Worm (Caenorhabditis elegans): ENCODE data around the gene VW02B12L.2.

The VW02B12L.2 gene

DNA sequence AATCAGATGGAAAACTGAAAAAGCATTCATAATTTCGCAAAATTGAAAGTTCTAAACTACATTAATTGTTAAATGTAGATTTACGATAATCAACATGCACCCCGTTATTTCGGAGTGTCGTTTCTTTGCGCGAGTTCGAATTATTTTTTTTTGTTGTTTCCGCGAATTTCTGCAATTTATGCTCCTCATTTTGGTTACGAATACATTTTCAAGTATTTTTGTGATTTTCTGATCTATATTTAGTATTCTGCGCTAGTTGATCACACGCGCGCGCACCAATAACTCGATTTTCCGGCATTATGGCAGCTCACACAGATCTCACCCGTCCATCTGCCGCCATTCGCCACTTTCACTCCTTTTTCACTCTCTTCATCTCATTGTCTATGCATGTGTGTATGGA is at the start of gene VW02B12L.2:
VW02B12L.2 (minus strand) TSS at position 65 of the 400 bp plus-strand sequence.
- TF ChIP-seq lin-35 (GFP tag; optimal IDR thresholded peaks at IDR 0.05): peak in 1 of 3 experiments; percentile 36
- peak; percentile 21 for TF ChIP-seq attf-5 (GFP tag; optimal IDR thresholded peaks at IDR 0.05)
- TF ChIP-seq F33H1.4 (GFP tag; IDR thresholded peaks at IDR 0.05): peak; percentile 26
- TF ChIP-seq ceh-91 (GFP tag; IDR thresholded peaks at IDR 0.05): peak; percentile 16; the same call in 1 of the 2 replicates
- no peak for TF ChIP-seq chd-7 (tag; optimal IDR thresholded peaks at IDR 0.05)
- TF ChIP-seq attf-3 (GFP tag; conservative IDR thresholded peaks at IDR 0.05): peak; percentile 89
- no peak for TF ChIP-seq nhr-179 (tag; optimal IDR thresholded peaks at IDR 0.05)
- TF ChIP-seq him-1 (tag; optimal IDR thresholded peaks at IDR 0.05): no peak
- TF ChIP-seq hmg-1.2 (GFP tag; IDR thresholded peaks at IDR 0.05): 0 out of 2 replicates have a peak, but pooled peaks have one; percentile 4
- TF ChIP-seq madf-6 (GFP tag; IDR thresholded peaks at IDR 0.05): peak; percentile 80
- TF ChIP-seq lsl-1 (GFP tag; optimal IDR thresholded peaks at IDR 0.05): peak; percentile 16
- TF ChIP-seq efl-1 (GFP tag; optimal IDR thresholded peaks at IDR 0.05): peak; percentile 73
- 0 out of 2 replicates have a peak, but pooled peaks have one; percentile 40 for TF ChIP-seq madf-3 (GFP tag; IDR thresholded peaks at IDR 0.05)
- peak; percentile 38 for TF ChIP-seq dpl-1 (GFP tag; optimal IDR thresholded peaks at IDR 0.05)

DNA sequence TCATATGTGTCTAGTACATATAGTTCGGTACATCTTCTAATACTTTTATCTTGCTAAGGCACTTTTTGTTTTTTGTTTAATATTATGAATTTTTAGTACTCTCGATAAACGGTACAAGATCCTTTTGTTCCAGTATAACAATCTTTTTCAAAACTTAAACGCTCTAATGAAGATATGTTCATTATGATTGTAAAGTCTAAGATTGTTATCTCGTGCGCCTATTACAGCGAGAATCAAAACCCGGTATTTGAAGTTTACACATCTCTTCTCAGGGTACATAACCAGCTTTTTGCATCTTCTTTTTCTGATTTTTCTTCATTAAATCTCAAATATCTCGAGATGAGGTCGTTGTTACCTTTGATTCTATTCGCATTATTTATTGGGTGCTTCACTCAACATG is 47.9 kb upstream of the VW02B12L.2 start, which contains the start of gene B0334.13:
B0334.13 (plus strand) TSS at position 301 of the 400 bp plus-strand sequence.
- TF ChIP-seq madf-3 (GFP tag; IDR thresholded peaks at IDR 0.05): no peak
- no peak for TF ChIP-seq nhr-179 (tag; optimal IDR thresholded peaks at IDR 0.05)
- no peak for TF ChIP-seq nhr-80 (tag; optimal IDR thresholded peaks at IDR 0.05)
- no peak for TF ChIP-seq ztf-6 (GFP tag; IDR thresholded peaks at IDR 0.05)
- TF ChIP-seq F22D6.2 (tag; optimal IDR thresholded peaks at IDR 0.05): no peak
- no peak for TF ChIP-seq hlh-26 (GFP tag; conservative IDR thresholded peaks at IDR 0.05)
- TF ChIP-seq ama-1 (optimal IDR thresholded peaks at IDR 0.05): no peak
- TF ChIP-seq ama-1 (GFP tag; optimal IDR thresholded peaks at IDR 0.05): no peak
- TF ChIP-seq T26A5.8 (tag; optimal IDR thresholded peaks at IDR 0.05): no peak
- TF ChIP-seq Y79H2A.3 (GFP tag; conservative IDR thresholded peaks at IDR 0.05): no peak
- no peak for TF ChIP-seq B0019.2 (GFP tag; conservative IDR thresholded peaks at IDR 0.05)
- TF ChIP-seq Y53G8AR.9 (GFP tag; conservative IDR thresholded peaks at IDR 0.05): no peak
- no peak for TF ChIP-seq rcor-1 (GFP tag; IDR thresholded peaks at IDR 0.05)
- no peak for TF ChIP-seq Y95B8A.8 (GFP tag; IDR thresholded peaks at IDR 0.05)
- TF ChIP-seq lsy-27 (tag; optimal IDR thresholded peaks at IDR 0.05; ENCODE audit: borderline replicate concordance, insufficient read depth): no peak
- no peak for TF ChIP-seq sea-2 (GFP tag; IDR thresholded peaks at IDR 0.05)
- no peak for TF ChIP-seq tbx-9 (tag; optimal IDR thresholded peaks at IDR 0.05; ENCODE audit: borderline replicate concordance)
- no peak for TF ChIP-seq akir-1 (GFP tag; optimal IDR thresholded peaks at IDR 0.05)
- no peak for TF ChIP-seq K11D2.4 (GFP tag; IDR thresholded peaks at IDR 0.05)
- no peak for TF ChIP-seq attf-6 (GFP tag; IDR thresholded peaks at IDR 0.05)
- no peak for TF ChIP-seq somi-1 (GFP tag; optimal IDR thresholded peaks at IDR 0.05)

DNA sequence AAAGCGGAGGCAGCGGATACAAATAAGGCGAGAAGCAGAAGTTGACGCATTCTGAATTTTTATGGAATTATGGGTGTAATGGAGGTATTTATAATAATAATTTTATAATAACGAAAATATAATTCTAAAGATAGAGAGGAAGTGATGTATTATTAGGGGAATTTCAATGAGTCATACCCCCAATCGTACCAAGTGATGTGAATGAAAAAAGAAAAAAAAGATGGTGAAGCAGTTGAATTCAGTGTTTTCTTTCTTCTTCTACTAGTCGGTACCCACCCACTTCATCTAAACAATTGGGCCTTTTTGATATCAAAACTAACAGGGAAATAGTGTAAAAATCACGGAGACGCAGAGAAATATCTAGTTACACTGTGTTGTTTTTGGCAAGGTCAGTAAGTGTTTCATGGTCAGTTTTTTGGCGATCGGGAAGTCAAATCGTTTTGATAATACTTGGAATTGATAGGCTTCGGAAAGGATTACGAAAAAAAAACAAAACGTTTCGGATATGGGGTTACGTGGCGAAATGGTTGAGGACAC is 46.6 kb upstream of the VW02B12L.2 start, which contains the start of gene ttr-18:
ttr-18 (minus strand) TSS at position 51 of the 537 bp plus-strand sequence.
- TF ChIP-seq hmg-1.2 (GFP tag; IDR thresholded peaks at IDR 0.05) (peak; percentile 47; the same call in 1 of the 2 replicates), ekl-4 (GFP tag; IDR thresholded peaks at IDR 0.05) (no peak)

DNA sequence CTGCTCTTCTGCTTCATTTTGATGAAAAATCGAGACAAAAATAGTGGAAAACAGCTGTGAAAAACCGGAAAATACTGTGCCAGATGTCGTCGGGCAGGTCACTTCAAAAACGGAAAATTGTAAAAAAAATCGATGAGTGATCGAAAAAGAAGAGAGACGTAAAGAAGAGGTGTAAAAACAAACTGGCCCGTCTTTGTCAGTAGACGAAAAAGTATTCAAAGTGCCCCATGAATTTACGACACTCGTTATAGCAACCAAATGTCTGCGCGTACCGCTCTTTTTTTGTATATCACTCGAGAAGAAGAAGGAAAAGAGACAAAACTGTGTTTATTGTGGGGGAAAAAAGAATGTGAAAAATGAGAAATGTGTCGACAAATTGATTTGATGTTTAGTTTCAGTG is 45.1 kb upstream of the VW02B12L.2 start, which contains the start of gene twk-5:
twk-5 (minus strand) TSS at position 101 of the 400 bp plus-strand sequence.
- TF ChIP-seq dpl-1 (GFP tag; optimal IDR thresholded peaks at IDR 0.05) (no peak), F39B2.1 (GFP tag; IDR thresholded peaks at IDR 0.05) (no peak), B0019.2 (GFP tag; conservative IDR thresholded peaks at IDR 0.05) (no peak), sptf-2 (GFP tag; optimal IDR thresholded peaks at IDR 0.05) (no peak), repo-1 (tag; optimal IDR thresholded peaks at IDR 0.05) (no peak), nhr-27 (tag; optimal IDR thresholded peaks at IDR 0.05) (no peak), bed-2 (GFP tag; IDR thresholded peaks at IDR 0.05) (no peak), rec-8 (tag; optimal IDR thresholded peaks at IDR 0.05) (no peak), hsf-1 (GFP tag; IDR thresholded peaks at IDR 0.05) (no peak), F57C9.4 (tag; optimal IDR thresholded peaks at IDR 0.05) (no peak), ceh-91 (GFP tag; IDR thresholded peaks at IDR 0.05) (no peak), lsy-27 (tag; optimal IDR thresholded peaks at IDR 0.05; ENCODE audit: borderline replicate concordance, insufficient read depth) (no peak), rcor-1 (GFP tag; IDR thresholded peaks at IDR 0.05) (no peak), B0035.1 (tag; optimal IDR thresholded peaks at IDR 0.05) (no peak)

Measured in whole organism, young adult.